Fruit fly (Drosophila melanogaster) whole organism, embryonic: ENCODE results near the gene Ca-Ma2d.

Source experiments
- Atf-2 ChIP-seq: fragments of 200-800 bp; sonication (Bioruptor generic); optimal IDR thresholded peaks from 2 replicates; lab custom pipeline; 2016; ENCODE audit warnings: missing biosample characterization, missing genetic modification characterization
- CG10654 ChIP-seq: fragments of 200-800 bp; sonication (Bioruptor generic); optimal IDR thresholded peaks from 2 replicates; lab custom pipeline; 2016; ENCODE audit warnings: missing biosample characterization, missing genetic modification characterization
- CG10979 ChIP-seq: fragments of 200-800 bp; sonication (Bioruptor generic); optimal IDR thresholded peaks from 2 replicates; lab custom pipeline; 2018; ENCODE audit warnings: missing biosample characterization, mild to moderate bottlenecking, missing genetic modification characterization, moderate library complexity
- CG12219 ChIP-seq: fragments of 200-800 bp; sonication (Bioruptor generic); optimal IDR thresholded peaks from 3 replicates; lab custom pipeline; 2018; ENCODE audit warnings: missing biosample characterization, mild to moderate bottlenecking, missing genetic modification characterization
- CG12659 ChIP-seq: fragments of 200-800 bp; sonication (Bioruptor generic); optimal IDR thresholded peaks from 3 replicates; lab custom pipeline; 2017; ENCODE audit warnings: mild to moderate bottlenecking, missing biosample characterization, missing genetic modification reagents, missing genetic modification characterization
- CG13123 ChIP-seq: fragments of 200-800 bp; sonication (Bioruptor generic); optimal IDR thresholded peaks from 2 replicates; lab custom pipeline; 2016; ENCODE audit warnings: missing biosample characterization, missing genetic modification characterization
- CG14441 ChIP-seq: fragments of 200-800 bp; sonication (Bioruptor generic); IDR thresholded peaks from 2 replicates; pipeline ENCODE4 v1.3.6; 2022; ENCODE audit warnings: missing biosample characterization, missing genetic modification characterization
- CG14860 ChIP-seq: fragments of 200-800 bp; sonication (Bioruptor generic); IDR thresholded peaks from 3 replicates; pipeline ENCODE4 v1.3.6; 2022; ENCODE audit warnings: missing biosample characterization, missing genetic modification characterization; ENCODE audit not compliant: partially characterized antibody
- CG15514 ChIP-seq: fragments of 200-800 bp; sonication (Bioruptor generic); optimal IDR thresholded peaks from 3 replicates; lab custom pipeline; 2017; ENCODE audit warnings: missing biosample characterization, missing genetic modification characterization, mild to moderate bottlenecking, moderate library complexity, missing genetic modification reagents
- CG1647 ChIP-seq: fragments of 200-800 bp; sonication (Bioruptor generic); optimal IDR thresholded peaks from 3 replicates; lab custom pipeline; 2016; ENCODE audit warnings: missing biosample characterization, missing genetic modification characterization
- CG16779 ChIP-seq: fragments of 200-800 bp; sonication (Bioruptor generic); IDR thresholded peaks from 2 replicates; pipeline ENCODE4 v1.3.6; 2022; ENCODE audit warnings: missing biosample characterization, missing genetic modification characterization
- CG17328 ChIP-seq: fragments of 200-800 bp; sonication (Bioruptor generic); IDR thresholded peaks from 2 replicates; pipeline ENCODE4 v1.3.6; 2022; ENCODE audit warnings: missing biosample characterization, missing genetic modification characterization
- CG17385 ChIP-seq: fragments of 200-800 bp; sonication (Bioruptor generic); optimal IDR thresholded peaks from 3 replicates; lab custom pipeline; 2018; ENCODE audit warnings: missing biosample characterization, mild to moderate bottlenecking, missing genetic modification characterization
- CG3065 ChIP-seq: fragments of 200-800 bp; sonication (Bioruptor generic); optimal IDR thresholded peaks from 2 replicates; lab custom pipeline; 2016; ENCODE audit warnings: missing biosample characterization, missing genetic modification characterization
- CG32772 ChIP-seq: fragments of 200-800 bp; sonication (Bioruptor generic); IDR thresholded peaks from 2 replicates; pipeline ENCODE4 v1.3.6; 2022; ENCODE audit warnings: missing biosample characterization, missing genetic modification characterization
- CG33557 ChIP-seq: fragments of 200-800 bp; sonication (Bioruptor generic); optimal IDR thresholded peaks from 2 replicates; lab custom pipeline; 2019; ENCODE audit warnings: missing biosample characterization, mild to moderate bottlenecking, missing genetic modification characterization, moderate library complexity
- CG4282 ChIP-seq: fragments of 200-800 bp; sonication (Bioruptor generic); optimal IDR thresholded peaks from 2 replicates; lab custom pipeline; 2016; ENCODE audit warnings: missing biosample characterization, missing genetic modification characterization
- CG4404 ChIP-seq: fragments of 200-800 bp; sonication (Bioruptor generic); IDR thresholded peaks from 2 replicates; pipeline ENCODE4 v1.3.6; 2022; ENCODE audit warnings: missing biosample characterization, missing genetic modification characterization
- CG4707 ChIP-seq: fragments of 200-800 bp; sonication (Bioruptor generic); optimal IDR thresholded peaks from 2 replicates; lab custom pipeline; 2018; ENCODE audit warnings: missing biosample characterization, mild to moderate bottlenecking, missing genetic modification characterization, moderate library complexity
- CTCF ChIP-seq: fragments of 200-800 bp; sonication (Bioruptor generic); optimal IDR thresholded peaks from 2 replicates; lab custom pipeline; 2017; ENCODE audit warnings: missing biosample characterization, mild to moderate bottlenecking, missing genetic modification characterization, moderate library complexity
- CkIIα-i1 ChIP-seq: fragments of 200-800 bp; sonication (Bioruptor generic); IDR thresholded peaks from 2 replicates; pipeline ENCODE4 v1.3.6; 2022; ENCODE audit warnings: missing biosample characterization, missing genetic modification characterization
- Dek ChIP-seq: fragments of 200-800 bp; sonication (Bioruptor generic); optimal IDR thresholded peaks from 3 replicates; lab custom pipeline; 2019; ENCODE audit warnings: missing biosample characterization, mild to moderate bottlenecking, missing genetic modification characterization, moderate library complexity
- Dip3 ChIP-seq: fragments of 200-800 bp; sonication (Bioruptor generic); optimal IDR thresholded peaks from 3 replicates; lab custom pipeline; 2016; ENCODE audit warnings: missing biosample characterization, missing genetic modification characterization
- Dll ChIP-seq: fragments of 200-800 bp; sonication (Bioruptor generic); IDR thresholded peaks from 4 replicates; pipeline ENCODE4 v1.3.6; 2022; ENCODE audit warnings: missing biosample characterization, missing genetic modification characterization; ENCODE audit not compliant: partially characterized antibody
- Doc2 ChIP-seq: fragments of 200-800 bp; sonication (Bioruptor generic); IDR thresholded peaks from 2 replicates; pipeline ENCODE4 v1.3.6; 2022; ENCODE audit warnings: missing biosample characterization, missing genetic modification characterization
- ERR ChIP-seq: fragments of 200-800 bp; sonication (Bioruptor generic); optimal IDR thresholded peaks from 2 replicates; lab custom pipeline; 2016; ENCODE audit warnings: missing biosample characterization, missing genetic modification characterization
- Gug ChIP-seq: fragments of 200-800 bp; sonication (Bioruptor generic); IDR thresholded peaks from 4 replicates; pipeline ENCODE4 v1.3.6; 2022; ENCODE audit warnings: missing biosample characterization, missing genetic modification characterization
- HLH54F ChIP-seq: fragments of 200-800 bp; sonication (Bioruptor generic); optimal IDR thresholded peaks from 3 replicates; lab custom pipeline; 2016; ENCODE audit warnings: missing biosample characterization, missing genetic modification characterization
- Jarid2 ChIP-seq: fragments of 200-800 bp; sonication (Bioruptor generic); optimal IDR thresholded peaks from 3 replicates; lab custom pipeline; 2017; ENCODE audit warnings: mild to moderate bottlenecking, missing biosample characterization, missing genetic modification reagents, missing genetic modification characterization
- MESR4 ChIP-seq: fragments of 200-800 bp; sonication (Bioruptor generic); optimal IDR thresholded peaks from 2 replicates; lab custom pipeline; 2018; ENCODE audit warnings: missing biosample characterization, mild to moderate bottlenecking, missing genetic modification characterization, moderate library complexity
- Max ChIP-seq: fragments of 200-800 bp; sonication (Bioruptor generic); optimal IDR thresholded peaks from 2 replicates; lab custom pipeline; 2016; ENCODE audit warnings: missing biosample characterization, mild to moderate bottlenecking, missing genetic modification characterization
- Mes4 ChIP-seq: fragments of 200-800 bp; sonication (Bioruptor generic); optimal IDR thresholded peaks from 2 replicates; lab custom pipeline; 2016; ENCODE audit warnings: missing biosample characterization, missing genetic modification characterization
- Nf-YA ChIP-seq: fragments of 200-800 bp; sonication (Bioruptor generic); IDR thresholded peaks from 2 replicates; pipeline ENCODE4 v1.3.6; 2022; ENCODE audit warnings: missing biosample characterization, missing genetic modification characterization
- Oli ChIP-seq: fragments of 200-800 bp; sonication (Bioruptor generic); optimal IDR thresholded peaks from 2 replicates; lab custom pipeline; 2018; ENCODE audit warnings: missing biosample characterization, mild to moderate bottlenecking, missing genetic modification characterization, moderate library complexity
- Scr ChIP-seq: fragments of 200-800 bp; sonication (Bioruptor generic); IDR thresholded peaks from 2 replicates; pipeline ENCODE4 v1.3.6; 2022; ENCODE audit warnings: missing biosample characterization, missing genetic modification characterization; ENCODE audit not compliant: partially characterized antibody
- Taf1 ChIP-seq: fragments of 200-800 bp; sonication (Bioruptor generic); IDR thresholded peaks from 2 replicates; pipeline ENCODE4 v1.3.6; 2022; ENCODE audit warnings: missing biosample characterization, missing genetic modification characterization
- al ChIP-seq: fragments of 200-800 bp; sonication (Bioruptor generic); IDR thresholded peaks from 2 replicates; pipeline ENCODE4 v1.3.6; 2022; ENCODE audit warnings: missing biosample characterization, missing genetic modification characterization
- bowl ChIP-seq: fragments of 200-800 bp; sonication (Bioruptor generic); IDR thresholded peaks from 2 replicates; pipeline ENCODE4 v1.3.6; 2022; ENCODE audit warnings: missing biosample characterization, missing genetic modification characterization
- cas ChIP-seq: fragments of 200-800 bp; sonication (Bioruptor generic); IDR thresholded peaks from 2 replicates; pipeline ENCODE4 v1.3.6; 2022; ENCODE audit warnings: missing biosample characterization, missing genetic modification characterization
- en ChIP-seq: fragments of 200-800 bp; sonication (Bioruptor generic); optimal IDR thresholded peaks from 2 replicates; lab custom pipeline; 2016; ENCODE audit warnings: missing biosample characterization, missing genetic modification characterization
- esg ChIP-seq: fragments of 200-800 bp; sonication (Bioruptor generic); conservative IDR thresholded peaks from 2 replicates; pipeline ENCODE4 v1.3.6; 2022; ENCODE audit warnings: missing biosample characterization, missing genetic modification characterization
- fu2 ChIP-seq: fragments of 200-800 bp; sonication (Bioruptor generic); optimal IDR thresholded peaks from 2 replicates; lab custom pipeline; 2016; ENCODE audit warnings: missing biosample characterization, missing genetic modification characterization
- pnt ChIP-seq: fragments of 200-800 bp; sonication (Bioruptor generic); optimal IDR thresholded peaks from 3 replicates; lab custom pipeline; 2016; ENCODE audit warnings: missing biosample characterization, missing genetic modification characterization
- pros ChIP-seq: fragments of 200-800 bp; sonication (Bioruptor generic); optimal IDR thresholded peaks from 3 replicates; lab custom pipeline; 2019; ENCODE audit warnings: missing biosample characterization, mild to moderate bottlenecking, missing genetic modification characterization, moderate library complexity
- pum ChIP-seq: fragments of 200-800 bp; sonication (Bioruptor generic); optimal IDR thresholded peaks from 2 replicates; lab custom pipeline; 2016; ENCODE audit warnings: missing biosample characterization, missing genetic modification characterization
- ro ChIP-seq: fragments of 200-800 bp; sonication (Bioruptor generic); IDR thresholded peaks from 2 replicates; pipeline ENCODE4 v1.3.6; 2022; ENCODE audit warnings: missing biosample characterization, missing genetic modification characterization
- sqz ChIP-seq: fragments of 200-800 bp; sonication (Bioruptor generic); optimal IDR thresholded peaks from 3 replicates; lab custom pipeline; 2018; ENCODE audit warnings: missing biosample characterization, mild to moderate bottlenecking, missing genetic modification characterization
- tgo ChIP-seq: fragments of 200-800 bp; sonication (Bioruptor generic); IDR thresholded peaks from 3 replicates; pipeline ENCODE4 v1.3.6; 2022; ENCODE audit warnings: missing biosample characterization, missing genetic modification characterization
- wek ChIP-seq: fragments of 200-800 bp; sonication (Bioruptor generic); optimal IDR thresholded peaks from 3 replicates; lab custom pipeline; 2018; ENCODE audit warnings: missing biosample characterization, mild to moderate bottlenecking, missing genetic modification characterization, moderate library complexity
- yki ChIP-seq: fragments of >200 bp; optimal IDR thresholded peaks from 3 replicates; lab custom pipeline; 2018

The Ca-Ma2d gene

DNA sequence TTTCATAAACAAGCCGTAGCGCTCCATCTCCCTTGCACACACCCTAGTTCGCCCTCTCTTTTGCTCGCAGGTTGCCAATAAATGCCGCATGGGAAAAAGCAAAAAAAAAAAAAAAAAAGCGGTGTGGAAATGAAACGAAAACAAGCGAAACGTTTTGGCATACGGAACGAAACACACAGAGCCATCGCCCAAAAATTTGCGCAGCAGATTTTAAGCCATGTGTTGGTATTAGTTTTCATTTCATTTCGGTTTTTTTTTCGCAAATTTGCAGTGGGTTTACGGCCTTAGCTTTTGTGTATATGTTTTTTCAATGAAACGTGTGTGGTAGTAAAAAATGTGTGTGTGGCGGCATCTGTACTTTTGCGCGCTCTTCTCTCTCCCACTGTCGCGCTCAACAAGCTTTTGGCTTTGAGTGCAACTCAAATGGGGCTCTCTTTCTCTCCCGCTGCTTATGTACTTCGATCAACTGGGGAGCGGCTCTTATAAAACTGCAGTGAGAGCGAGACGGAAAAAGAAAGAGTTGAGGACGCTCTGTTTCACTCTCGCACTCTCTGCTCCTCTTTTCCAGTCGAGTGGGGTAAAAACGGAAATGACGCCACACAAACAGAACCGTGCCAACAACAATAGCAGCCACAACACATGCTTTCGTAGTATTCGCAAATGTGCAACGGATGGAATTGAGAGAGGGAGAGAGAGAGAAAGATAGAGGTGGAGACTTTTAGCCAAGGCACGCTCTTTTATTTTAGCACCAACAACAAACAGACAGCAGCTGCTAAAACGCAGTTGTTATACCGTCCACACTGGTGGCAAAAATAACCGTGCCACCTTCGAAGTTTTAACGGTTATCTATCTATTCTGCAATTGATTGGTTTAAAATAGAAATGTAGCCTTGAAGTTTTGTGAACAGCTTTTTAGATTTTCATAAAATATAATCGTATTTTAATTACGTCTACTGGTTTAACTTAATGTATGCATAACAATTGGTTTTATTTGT lies 53.3 kb downstream of the Ca-Ma2d start (continued):
- TF ChIP-seq CG10979 (no peak), Taf1 (GFP tag; lab: Robert Waterston, UW) (no peak), pnt (GFP tag; lab: Kevin White, UChicago) (no peak), en (GFP tag; lab: Kevin White, UChicago) (no peak), pros (GFP tag; lab: Kevin White, UChicago) (no peak), HLH54F (GFP tag; lab: Kevin White, UChicago) (peak; percentile 48), CG10654 (GFP tag; lab: Kevin White, UChicago) (peak; percentile 21), esg (GFP tag; lab: Robert Waterston, UW) (no peak), CG17328 (GFP tag; lab: Robert Waterston, UW) (no peak), CG15514 (peak; percentile 36), Dip3 (GFP tag; lab: Kevin White, UChicago) (peak; percentile 49), CG3065 (GFP tag; lab: Kevin White, UChicago) (no peak), CkIIα-i1 (GFP tag; lab: Robert Waterston, UW) (no peak), CG17385 (peak; percentile 27), bowl (GFP tag; lab: Robert Waterston, UW) (no peak), Mes4 (GFP tag; lab: Kevin White, UChicago) (no peak), CTCF (GFP tag; lab: Kevin White, UChicago) (no peak), Atf-2 (GFP tag; lab: Kevin White, UChicago) (peak; percentile 1), Scr (no peak), wek (peak; percentile 69), CG33557 (GFP tag; lab: Kevin White, UChicago) (no peak), Dek (tag; lab: Kevin White, UChicago) (peak; percentile 59), Jarid2 (GFP tag; lab: Kevin White, UChicago) (peak; percentile 30), CG32772 (no peak), CG4282 (GFP tag; lab: Kevin White, UChicago) (peak; percentile 9), CG4707 (peak; percentile 58), yki (lab: Kevin White, UChicago) (peak; percentile 63), CG4404 (no peak), cas (GFP tag; lab: Robert Waterston, UW) (no peak), CG12219 (GFP tag; lab: Kevin White, UChicago) (peak; percentile 47), tgo (GFP tag; lab: Robert Waterston, UW) (no peak), Gug (GFP tag; lab: Robert Waterston, UW) (0 out of 4 replicates have a peak, but pooled peaks have one; percentile 5), CG13123 (GFP tag; lab: Kevin White, UChicago) (no peak), CG12659 (GFP tag; lab: Kevin White, UChicago) (peak; percentile 47), fu2 (GFP tag; lab: Kevin White, UChicago) (no peak), ro (GFP tag; lab: Robert Waterston, UW) (no peak), Dll (GFP tag; lab: Robert Waterston, UW) (no peak), ERR (GFP tag; lab: Kevin White, UChicago) (no peak), MESR4 (GFP tag; lab: Kevin White, UChicago) (no peak), al (GFP tag; lab: Robert Waterston, UW) (no peak), CG14441 (GFP tag; lab: Robert Waterston, UW) (no peak), Oli (tag; lab: Kevin White, UChicago) (peak; percentile 56), CG1647 (peak; percentile 0), sqz (peak; percentile 93), Doc2 (no peak), Nf-YA (GFP tag; lab: Robert Waterston, UW) (no peak), pum (no peak), CG14860 (no peak), CG16779 (no peak), Max (peak; percentile 21)
